Fruit fly (Drosophila melanogaster): Measurements from ENCODE around the gene Galt.

Gene Galt

DNA sequence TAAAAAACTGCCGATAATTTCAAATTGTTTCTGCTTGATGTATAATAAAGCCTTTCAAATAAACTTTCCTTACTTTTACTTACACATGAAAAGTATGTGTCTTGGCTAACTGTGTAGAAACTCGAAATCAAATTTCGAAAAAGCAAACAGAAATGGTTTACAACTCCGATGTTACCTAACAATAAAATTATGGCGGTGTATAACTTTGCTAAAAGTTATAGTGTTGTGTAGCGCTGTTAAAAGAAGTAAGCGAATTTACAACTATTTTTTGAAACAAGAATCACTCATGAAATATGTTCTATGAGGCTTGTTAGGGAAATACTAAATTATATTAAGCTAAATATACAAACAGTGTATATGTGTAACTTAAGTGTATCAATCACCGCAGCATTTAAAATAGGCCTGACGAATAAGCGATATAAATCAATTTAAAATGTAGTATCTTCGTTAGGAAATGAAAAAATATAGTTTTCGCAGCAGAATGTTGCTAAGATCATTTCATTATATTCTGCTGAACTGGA, 45.1 kb downstream of the Galt start, which contains the start of gene CG34345:
Gene CG34345, plus strand, starts transcription at position 471 of the 521 bp plus-strand sequence.
- TF ChIP-seq CHES-1-like (GFP tag; optimal IDR thresholded peaks at IDR 0.05): no peak
- TF ChIP-seq nmo (GFP tag; optimal IDR thresholded peaks at IDR 0.05): peak; percentile 40
- peak; percentile 19 for TF ChIP-seq CG2116 (GFP tag; optimal IDR thresholded peaks at IDR 0.05)
- TF ChIP-seq Jarid2 (GFP tag; optimal IDR thresholded peaks at IDR 0.05): no peak
- peak; percentile 20 for TF ChIP-seq CG15601 (tag; optimal IDR thresholded peaks at IDR 0.05)
- peak; percentile 43 for TF ChIP-seq mam (GFP tag; optimal IDR thresholded peaks at IDR 0.05)
- TF ChIP-seq Ravus (GFP tag; IDR thresholded peaks at IDR 0.05): no peak
- TF ChIP-seq CTCF (GFP tag; optimal IDR thresholded peaks at IDR 0.05): peak; percentile 85
- TF ChIP-seq chinmo (GFP tag; IDR thresholded peaks at IDR 0.05; ENCODE audit: partially characterized antibody): peak; percentile 60; the same call in 1 of the 4 replicates
- no peak for TF ChIP-seq cato (GFP tag; optimal IDR thresholded peaks at IDR 0.05; ENCODE audit: borderline replicate concordance)
- no peak for TF ChIP-seq Trl (optimal IDR thresholded peaks at IDR 0.05)
- no peak for TF ChIP-seq Trl (GFP tag; optimal IDR thresholded peaks at IDR 0.05)
- no peak for TF ChIP-seq Side (GFP tag; optimal IDR thresholded peaks at IDR 0.05)
- peak; percentile 22; the same call in 1 of the 2 replicates for TF ChIP-seq vvl (GFP tag; IDR thresholded peaks at IDR 0.05)
- TF ChIP-seq corto (GFP tag; optimal IDR thresholded peaks at IDR 0.05): no peak
- no peak for TF ChIP-seq scrt (GFP tag; optimal IDR thresholded peaks at IDR 0.05)
- no peak for TF ChIP-seq wor (GFP tag; IDR thresholded peaks at IDR 0.05)
- peak; percentile 77 for TF ChIP-seq Bgb (GFP tag; IDR thresholded peaks at IDR 0.05; ENCODE audit: partially characterized antibody)
- TF ChIP-seq Scr (GFP tag; IDR thresholded peaks at IDR 0.05; ENCODE audit: partially characterized antibody): peak; percentile 49; the same call in 1 of the 2 replicates
- no peak for TF ChIP-seq Deaf1 (tag; optimal IDR thresholded peaks at IDR 0.05)
- TF ChIP-seq sr (GFP tag; IDR thresholded peaks at IDR 0.05): no peak
- TF ChIP-seq Elba2 (GFP tag; optimal IDR thresholded peaks at IDR 0.05): no peak
- no peak for TF ChIP-seq ewg (GFP tag; optimal IDR thresholded peaks at IDR 0.05)
- no peak for TF ChIP-seq wdn (GFP tag; IDR thresholded peaks at IDR 0.05)
- no peak for TF ChIP-seq gt (GFP tag; IDR thresholded peaks at IDR 0.05)
- peak; percentile 100 for TF ChIP-seq stwl (tag; optimal IDR thresholded peaks at IDR 0.05)
- peak; percentile 4 for TF ChIP-seq CG9817 (tag; optimal IDR thresholded peaks at IDR 0.05)
- peak; percentile 62 for TF ChIP-seq trem (tag; optimal IDR thresholded peaks at IDR 0.05)
- no peak for TF ChIP-seq row (GFP tag; IDR thresholded peaks at IDR 0.05)
- no peak for TF ChIP-seq ftz-f1 (GFP tag; optimal IDR thresholded peaks at IDR 0.05)
- TF ChIP-seq CG4820 (GFP tag; optimal IDR thresholded peaks at IDR 0.05): no peak
- TF ChIP-seq dmrt99B (tag; optimal IDR thresholded peaks at IDR 0.05): no peak
- TF ChIP-seq CG7271 (tag; optimal IDR thresholded peaks at IDR 0.05): no peak
- TF ChIP-seq sim (GFP tag; IDR thresholded peaks at IDR 0.05): no peak
- TF ChIP-seq CG8765 (GFP tag; IDR thresholded peaks at IDR 0.05): no peak
- peak; percentile 27 for TF ChIP-seq B-H2 (GFP tag; optimal IDR thresholded peaks at IDR 0.05)
- no peak for TF ChIP-seq lola (GFP tag; optimal IDR thresholded peaks at IDR 0.05)
- TF ChIP-seq GATAe (GFP tag; conservative IDR thresholded peaks at IDR 0.05): no peak
- TF ChIP-seq Antp (GFP tag; optimal IDR thresholded peaks at IDR 0.05): no peak
- no peak for TF ChIP-seq ems (GFP tag; optimal IDR thresholded peaks at IDR 0.05)
- no peak for TF ChIP-seq pan (optimal IDR thresholded peaks at IDR 0.05)
- no peak for TF ChIP-seq pan (GFP tag; optimal IDR thresholded peaks at IDR 0.05 in 1 of 2, IDR thresholded peaks at IDR 0.05 in 1 of 2)
- peak; percentile 81 for TF ChIP-seq Myb (GFP tag; optimal IDR thresholded peaks at IDR 0.05)
- TF ChIP-seq Blimp-1 (GFP tag; optimal IDR thresholded peaks at IDR 0.05): no peak
- peak; percentile 63; the same call in 1 of the 3 replicates for TF ChIP-seq Dbx (GFP tag; IDR thresholded peaks at IDR 0.05)
- TF ChIP-seq HmgD (GFP tag; optimal IDR thresholded peaks at IDR 0.05): peak; percentile 20
- no peak for TF ChIP-seq rib (GFP tag; IDR thresholded peaks at IDR 0.05)
- no peak for TF ChIP-seq CG10543 (GFP tag; optimal IDR thresholded peaks at IDR 0.05)
- TF ChIP-seq CG2199 (GFP tag; IDR thresholded peaks at IDR 0.05): 0 out of 3 replicates have a peak, but pooled peaks have one; percentile 8
- peak; percentile 24; the same call in 1 of the 3 replicates for TF ChIP-seq CG7963 (GFP tag; IDR thresholded peaks at IDR 0.05; ENCODE audit: partially characterized antibody)
- peak; percentile 40 for TF ChIP-seq CG13624 (GFP tag; optimal IDR thresholded peaks at IDR 0.05)

Data from whole organism, embryonic.